Worm (Caenorhabditis elegans) whole organism, early embryonic: ENCODE data around the gene ivns-1.

Source experiments
- B0310.2 ChIP-seq: sonication (generic microtip); optimal IDR thresholded peaks from 2 replicates; lab custom pipeline; 2016; ENCODE audit warnings: mild to moderate bottlenecking, missing genetic modification characterization, missing compliant biosample characterization
- F13C5.2 ChIP-seq: sonication (generic microtip); optimal IDR thresholded peaks from 2 replicates; lab custom pipeline; 2017; ENCODE audit warnings: mild to moderate bottlenecking, missing genetic modification characterization, inconsistent platforms, missing compliant biosample characterization
- aly-1 ChIP-seq: sonication (generic microtip); optimal IDR thresholded peaks from 2 replicates; lab custom pipeline; 2016; ENCODE audit warnings: missing genetic modification characterization, missing compliant biosample characterization
- ama-1 ChIP-seq: fragments of 150-350 bp; optimal IDR thresholded peaks from 2 replicates; lab custom pipeline; 2014
- ceh-13 ChIP-seq: fragments of 200-800 bp; sonication (Bioruptor generic); optimal IDR thresholded peaks from 2 replicates; lab custom pipeline; 2018; ENCODE audit warnings: mild to moderate bottlenecking, missing genetic modification characterization, missing compliant biosample characterization
- ceh-36 ChIP-seq: sonication (generic microtip); optimal IDR thresholded peaks from 2 replicates; lab custom pipeline; 2016; ENCODE audit warnings: missing genetic modification characterization, inconsistent platforms, missing compliant biosample characterization
- ets-7 ChIP-seq: sonication (generic microtip); optimal IDR thresholded peaks from 2 replicates; lab custom pipeline; 2016; ENCODE audit warnings: missing genotype, missing genetic modification characterization, missing compliant biosample characterization
- flt-1 ChIP-seq: fragments of 200-800 bp; sonication (Bioruptor generic); IDR thresholded peaks from 2 replicates; pipeline ENCODE4 v1.3.6; 2022; ENCODE audit warnings: missing genetic modification characterization, missing compliant biosample characterization
- hmbx-1 ChIP-seq: sonication (generic microtip); optimal IDR thresholded peaks from 2 replicates; lab custom pipeline; 2016; ENCODE audit warnings: mild to moderate bottlenecking, missing genetic modification characterization, missing compliant biosample characterization
- hmg-4 ChIP-seq: fragments of 200-800 bp; sonication (Bioruptor generic); optimal IDR thresholded peaks from 2 replicates; lab custom pipeline; 2018; ENCODE audit warnings: mild to moderate bottlenecking, missing genetic modification characterization, missing compliant biosample characterization
- hnd-1 ChIP-seq: sonication (generic microtip); optimal IDR thresholded peaks from 2 replicates; lab custom pipeline; 2016; ENCODE audit warnings: missing genetic modification characterization, missing compliant biosample characterization
- pes-1 ChIP-seq: fragments of 200-800 bp; sonication (Bioruptor generic); IDR thresholded peaks from 2 replicates; pipeline ENCODE4 v1.3.6; 2022; ENCODE audit warnings: missing genetic modification reagents, missing genetic modification characterization, missing compliant biosample characterization
- scrt-1 ChIP-seq: fragments of 200-800 bp; sonication (Bioruptor generic); IDR thresholded peaks from 2 replicates; pipeline ENCODE4 v1.3.6; 2022; ENCODE audit warnings: missing genetic modification characterization, missing compliant biosample characterization
- sea-1 ChIP-seq: fragments of 200-800 bp; sonication (Bioruptor generic); conservative IDR thresholded peaks from 2 replicates; pipeline ENCODE4 v1.3.6; 2022; ENCODE audit warnings: missing genetic modification characterization, missing compliant biosample characterization
- tbx-11 ChIP-seq: fragments of 200-800 bp; sonication (Bioruptor generic); IDR thresholded peaks from 2 replicates; pipeline ENCODE4 v1.3.6; 2022; ENCODE audit warnings: missing genetic modification characterization, missing compliant biosample characterization
- tbx-37 ChIP-seq: fragments of 200-800 bp; sonication (Bioruptor generic); conservative IDR thresholded peaks from 2 replicates; pipeline ENCODE4 v1.3.6; 2022; ENCODE audit warnings: missing genetic modification reagents, missing genetic modification characterization, missing compliant biosample characterization
- tra-4 ChIP-seq: sonication (generic microtip); optimal IDR thresholded peaks from 2 replicates; lab custom pipeline; 2017; ENCODE audit warnings: missing genetic modification characterization, missing compliant biosample characterization

The ivns-1 gene

DNA sequence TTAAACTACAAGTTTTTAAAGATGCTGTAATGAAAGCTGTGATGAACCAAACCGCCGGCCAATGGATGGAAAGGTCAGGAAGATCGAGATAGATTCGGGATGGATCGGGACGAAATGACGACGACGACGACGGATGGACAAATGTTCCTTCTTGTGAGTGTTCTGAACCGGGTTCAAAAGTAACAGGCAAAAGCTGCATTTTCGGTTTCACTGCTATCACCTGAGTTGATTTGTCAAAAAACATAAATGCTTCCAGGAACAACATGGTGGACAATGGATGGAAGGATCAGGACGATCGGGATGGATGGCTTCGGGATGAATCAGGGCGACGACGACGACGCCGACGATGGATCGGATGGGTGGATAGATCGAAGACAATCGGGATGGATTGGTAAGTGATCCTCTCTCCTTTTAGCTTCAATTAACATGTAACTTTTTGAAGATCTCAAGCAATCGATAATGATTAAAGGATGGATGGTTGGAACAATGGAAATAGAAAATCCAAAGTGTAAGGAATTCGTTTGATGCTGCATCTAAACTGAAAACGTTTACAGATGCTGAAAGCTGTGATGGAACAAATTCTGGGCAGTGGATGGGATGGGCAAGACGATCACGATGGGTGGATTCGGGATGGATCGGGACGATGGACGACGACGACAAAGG, 30.7 kb downstream of the ivns-1 start, which contains the start of the genes T24D5.6 and R09A8.9:
Gene T24D5.6 (plus strand): TSS at position 301 of the 663 bp plus-strand sequence.
Gene R09A8.9 (plus strand): TSS at position 613 of the 663 bp plus-strand sequence.
- no peak for TF ChIP-seq ama-1 (lab: Kevin White, UChicago)
- TF ChIP-seq pes-1 (GFP tag; lab: Robert Waterston, UW): no peak
- TF ChIP-seq F13C5.2 (tag; lab: Kevin White, UChicago): no peak
- no peak for TF ChIP-seq sea-1 (GFP tag; lab: Robert Waterston, UW)
- TF ChIP-seq B0310.2: no peak
- TF ChIP-seq flt-1 (GFP tag; lab: Robert Waterston, UW): no peak
- TF ChIP-seq hmg-4 (GFP tag; lab: Kevin White, UChicago): no peak
- TF ChIP-seq ceh-36 (tag; lab: Kevin White, UChicago): no peak
- no peak for TF ChIP-seq tbx-37 (GFP tag; lab: Robert Waterston, UW)
- TF ChIP-seq aly-1 (tag; lab: Kevin White, UChicago): no peak
- TF ChIP-seq hmbx-1 (tag; lab: Kevin White, UChicago): no peak
- TF ChIP-seq hnd-1 (tag; lab: Kevin White, UChicago): no peak
- TF ChIP-seq ceh-13 (GFP tag; lab: Kevin White, UChicago): no peak
- no peak for TF ChIP-seq scrt-1 (GFP tag; lab: Robert Waterston, UW)
- no peak for TF ChIP-seq tbx-11
- no peak for TF ChIP-seq tra-4 (tag; lab: Kevin White, UChicago)
- TF ChIP-seq ets-7 (tag; lab: Kevin White, UChicago): no peak

ce11 chrX:12602611-12603010, 31.5 kb downstream of the ivns-1 start:
- TF ChIP-seq tbx-11 (no peak), pes-1 (GFP tag; lab: Robert Waterston, UW) (no peak), B0310.2 (no peak), ceh-36 (tag; lab: Kevin White, UChicago) (no peak), tbx-37 (GFP tag; lab: Robert Waterston, UW) (no peak), scrt-1 (GFP tag; lab: Robert Waterston, UW) (no peak), aly-1 (tag; lab: Kevin White, UChicago) (no peak), ama-1 (lab: Kevin White, UChicago) (no peak), flt-1 (GFP tag; lab: Robert Waterston, UW) (no peak), hmbx-1 (tag; lab: Kevin White, UChicago) (no peak), ets-7 (tag; lab: Kevin White, UChicago) (no peak)

DNA sequence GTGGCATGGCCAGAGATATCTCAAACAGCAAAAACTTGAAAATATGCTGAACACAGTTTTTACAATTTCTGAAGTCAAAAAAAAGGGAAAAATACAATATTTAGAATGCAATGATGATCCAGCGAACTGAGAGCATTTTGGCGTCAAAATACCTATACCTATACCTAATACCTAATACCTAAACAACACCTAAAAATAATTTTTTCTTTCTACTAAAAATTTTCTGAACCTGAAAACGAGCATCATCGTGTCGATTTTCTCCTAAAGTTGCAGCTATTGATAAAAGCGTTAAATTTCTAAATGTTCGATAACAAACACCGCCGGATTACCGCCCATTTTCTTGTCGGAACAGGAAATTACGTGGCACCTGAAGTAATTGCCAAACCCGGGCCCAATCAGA, 37.3 kb downstream of the ivns-1 start, which contains the start of gene T24D5.4:
Gene T24D5.4 (plus strand): TSS at position 301 of the 400 bp plus-strand sequence.
- TF ChIP-seq tbx-11 (no peak), tra-4 (tag; lab: Kevin White, UChicago) (no peak), flt-1 (GFP tag; lab: Robert Waterston, UW) (no peak), ets-7 (tag; lab: Kevin White, UChicago) (no peak), ceh-36 (tag; lab: Kevin White, UChicago) (no peak), hnd-1 (tag; lab: Kevin White, UChicago) (no peak), pes-1 (GFP tag; lab: Robert Waterston, UW) (no peak), aly-1 (tag; lab: Kevin White, UChicago) (no peak), hmbx-1 (tag; lab: Kevin White, UChicago) (no peak), ceh-13 (GFP tag; lab: Kevin White, UChicago) (no peak), F13C5.2 (tag; lab: Kevin White, UChicago) (no peak), sea-1 (GFP tag; lab: Robert Waterston, UW) (no peak), hmg-4 (GFP tag; lab: Kevin White, UChicago) (no peak), tbx-37 (GFP tag; lab: Robert Waterston, UW) (no peak), B0310.2 (no peak), scrt-1 (GFP tag; lab: Robert Waterston, UW) (no peak), ama-1 (lab: Kevin White, UChicago) (no peak)

- TF ChIP-seq hnd-1 (tag; lab: Kevin White, UChicago) (no peak), hmbx-1 (tag; lab: Kevin White, UChicago) (no peak), B0310.2 (no peak), F13C5.2 (tag; lab: Kevin White, UChicago) (no peak), flt-1 (GFP tag; lab: Robert Waterston, UW) (no peak), sea-1 (GFP tag; lab: Robert Waterston, UW) (no peak), pes-1 (GFP tag; lab: Robert Waterston, UW) (no peak), ama-1 (lab: Kevin White, UChicago) (no peak), tra-4 (tag; lab: Kevin White, UChicago) (no peak), ets-7 (tag; lab: Kevin White, UChicago) (no peak), tbx-11 (no peak), hmg-4 (GFP tag; lab: Kevin White, UChicago) (no peak), scrt-1 (GFP tag; lab: Robert Waterston, UW) (no peak), ceh-36 (tag; lab: Kevin White, UChicago) (no peak), aly-1 (tag; lab: Kevin White, UChicago) (no peak), ceh-13 (GFP tag; lab: Kevin White, UChicago) (no peak), tbx-37 (GFP tag; lab: Robert Waterston, UW) (no peak)
These were observed 38.2 kb downstream of the ivns-1 start for ce11 chrX:12595954-12596353.

ce11 chrX:12595217-12595616, 38.9 kb downstream of the ivns-1 start:
- TF ChIP-seq B0310.2: no peak
- no peak for TF ChIP-seq sea-1 (GFP tag; lab: Robert Waterston, UW)
- no peak for TF ChIP-seq hnd-1 (tag; lab: Kevin White, UChicago)
- no peak for TF ChIP-seq aly-1 (tag; lab: Kevin White, UChicago)
- no peak for TF ChIP-seq scrt-1 (GFP tag; lab: Robert Waterston, UW)
- TF ChIP-seq hmbx-1 (tag; lab: Kevin White, UChicago): no peak
- no peak for TF ChIP-seq pes-1 (GFP tag; lab: Robert Waterston, UW)
- no peak for TF ChIP-seq ceh-13 (GFP tag; lab: Kevin White, UChicago)

- TF ChIP-seq ama-1 (lab: Kevin White, UChicago): no peak
- TF ChIP-seq ceh-13 (GFP tag; lab: Kevin White, UChicago): no peak
- TF ChIP-seq hnd-1 (tag; lab: Kevin White, UChicago): no peak
- no peak for TF ChIP-seq tbx-37 (GFP tag; lab: Robert Waterston, UW)
- TF ChIP-seq pes-1 (GFP tag; lab: Robert Waterston, UW): no peak
- TF ChIP-seq sea-1 (GFP tag; lab: Robert Waterston, UW): no peak
- no peak for TF ChIP-seq tbx-11
These were observed 44.7 kb downstream of the ivns-1 start for ce11 chrX:12589503-12589902.
